Fruit fly (Drosophila melanogaster) whole organism, wandering third instar larva: ENCODE measurements around the gene rdx.

Experiments used
- Abd-B ChIP-seq: fragments of >200 bp; optimal IDR thresholded peaks from 2 replicates; lab custom pipeline; 2017; ENCODE audit warnings: missing biosample characterization, missing genetic modification characterization
- CG32264 ChIP-seq: fragments of 200-800 bp; sonication (Bioruptor generic); optimal IDR thresholded peaks from 2 replicates; lab custom pipeline; 2016; ENCODE audit warnings: missing biosample characterization, missing genetic modification characterization
- CG9705 ChIP-seq: fragments of 200-800 bp; sonication (Bioruptor generic); optimal IDR thresholded peaks from 2 replicates; lab custom pipeline; 2018; ENCODE audit warnings: missing biosample characterization, mild to moderate bottlenecking, missing genetic modification characterization
- CrebA ChIP-seq: fragments of 200-800 bp; sonication (Bioruptor generic); optimal IDR thresholded peaks from 2 replicates; lab custom pipeline; 2016; ENCODE audit warnings: missing biosample characterization, mild to moderate bottlenecking, missing genetic modification characterization, borderline replicate concordance
- Dfd ChIP-seq: fragments of >200 bp; optimal IDR thresholded peaks from 2 replicates; lab custom pipeline; 2017; ENCODE audit warnings: missing biosample characterization, missing genetic modification characterization
- Dif ChIP-seq: fragments of 200-275, 200-300 bp; sonication (Bioruptor generic); optimal IDR thresholded peaks from 2 replicates; lab custom pipeline; 2018; ENCODE audit warnings: missing biosample characterization, missing genetic modification characterization; ENCODE audit not compliant: partially characterized antibody
- HLH106 ChIP-seq: fragments of 200-800 bp; optimal IDR thresholded peaks from 3 replicates; lab custom pipeline; 2019; ENCODE audit warnings: missing biosample characterization, mild to moderate bottlenecking, missing genetic modification characterization, moderate library complexity
- Hnf4 ChIP-seq: fragments of 200-800 bp; sonication (Bioruptor generic); optimal IDR thresholded peaks from 2 replicates; lab custom pipeline; 2016; ENCODE audit warnings: missing biosample characterization, mild to moderate bottlenecking, missing genetic modification characterization
- Hr83 ChIP-seq: fragments of 200-300 bp; sonication (Bioruptor generic); optimal IDR thresholded peaks from 2 replicates; lab custom pipeline; 2016; ENCODE audit warnings: missing biosample characterization, mild to moderate bottlenecking, missing genetic modification characterization, moderate library complexity; ENCODE audit not compliant: poor library complexity, severe bottlenecking
- Jra ChIP-seq: sonication (Bioruptor generic); optimal IDR thresholded peaks from 2 replicates; lab custom pipeline; 2016; ENCODE audit warnings: missing biosample characterization, missing genetic modification characterization
- Mio ChIP-seq: sonication (Bioruptor generic); optimal IDR thresholded peaks from 2 replicates; lab custom pipeline; 2016; ENCODE audit warnings: missing biosample characterization, missing genetic modification characterization
- Myc ChIP-seq: fragments of >200 bp; optimal IDR thresholded peaks from 2 replicates; lab custom pipeline; 2017
- N ChIP-seq: fragments of >200 bp; optimal IDR thresholded peaks from 2 replicates; lab custom pipeline; 2018; ENCODE audit warnings: missing biosample characterization, missing external identifiers, missing genetic modification characterization
- OdsH ChIP-seq: fragments of 200-800 bp; sonication (Bioruptor generic); optimal IDR thresholded peaks from 2 replicates; lab custom pipeline; 2016; ENCODE audit warnings: missing biosample characterization, mild to moderate bottlenecking, missing genetic modification characterization
- Rel ChIP-seq, 2 experiments: fragments of 200-800 bp; sonication (Bioruptor generic) in 1 of 2; optimal IDR thresholded peaks; 2 replicates in 1 of 2; 3 replicates in 1 of 2; lab custom pipeline; 2016 to 2019; ENCODE audit warnings: mild to moderate bottlenecking in 2 of 2, missing biosample characterization in 2 of 2, missing genetic modification characterization in 2 of 2, moderate library complexity in 1 of 2
- Vsx2 ChIP-seq: fragments of 200-300, 225-300 bp; sonication (Bioruptor generic); optimal IDR thresholded peaks from 2 replicates; lab custom pipeline; 2018; ENCODE audit warnings: missing biosample characterization, missing genetic modification characterization; ENCODE audit not compliant: partially characterized antibody
- br ChIP-seq: fragments of 200-800 bp; sonication (Bioruptor generic); optimal IDR thresholded peaks from 2 replicates; lab custom pipeline; 2016; ENCODE audit warnings: missing biosample characterization, missing genetic modification characterization
- dl ChIP-seq, 2 experiments: fragments of 175-275, 200-275 bp in 1 of 2; fragments of 200-275 bp in 1 of 2; sonication (Bioruptor generic); optimal IDR thresholded peaks; lab custom pipeline; 2018; ENCODE audit warnings: mild to moderate bottlenecking in 2 of 2, missing biosample characterization in 2 of 2, missing genetic modification characterization in 2 of 2, moderate library complexity in 2 of 2; ENCODE audit not compliant: partially characterized antibody in 2 of 2, insufficient read depth in 1 of 2
- ey ChIP-seq: fragments of 200-800 bp; sonication (Bioruptor generic); optimal IDR thresholded peaks from 2 replicates; lab custom pipeline; 2016; ENCODE audit warnings: missing biosample characterization, missing genetic modification characterization
- foxo ChIP-seq, 2 experiments: fragments of 200-800 bp; sonication (Bioruptor generic); optimal IDR thresholded peaks; 2 replicates in 1 of 2; 3 replicates in 1 of 2; lab custom pipeline; 2016 to 2017; ENCODE audit warnings: missing biosample characterization in 2 of 2, missing genetic modification characterization in 2 of 2
- fru ChIP-seq: fragments of 200-800 bp; sonication (Bioruptor generic); optimal IDR thresholded peaks from 3 replicates; lab custom pipeline; 2016; ENCODE audit warnings: missing biosample characterization, mild to moderate bottlenecking, missing genetic modification characterization
- h ChIP-seq: fragments of 200-800 bp; sonication (Bioruptor generic); optimal IDR thresholded peaks from 3 replicates; lab custom pipeline; 2016; ENCODE audit warnings: missing biosample characterization, mild to moderate bottlenecking, missing genetic modification characterization
- jim ChIP-seq: fragments of 175-275, 200-325 bp; sonication (Bioruptor generic); optimal IDR thresholded peaks from 2 replicates; lab custom pipeline; 2016; ENCODE audit warnings: missing biosample characterization, mild to moderate bottlenecking, missing genetic modification characterization
- lola ChIP-seq: fragments of >200 bp; optimal IDR thresholded peaks from 2 replicates; lab custom pipeline; 2017; ENCODE audit warnings: missing biosample characterization, missing genetic modification characterization
- pan ChIP-seq: fragments of >200 bp; optimal IDR thresholded peaks from 2 replicates; lab custom pipeline; 2017
- psq ChIP-seq: fragments of 200-800 bp; sonication (Bioruptor generic); optimal IDR thresholded peaks from 3 replicates; lab custom pipeline; 2017; ENCODE audit warnings: missing biosample characterization, mild to moderate bottlenecking, missing genetic modification characterization, moderate library complexity
- rgr ChIP-seq: fragments of 200-800 bp; sonication (Bioruptor generic); optimal IDR thresholded peaks from 3 replicates; lab custom pipeline; 2016; ENCODE audit warnings: missing biosample characterization, mild to moderate bottlenecking, missing genetic modification characterization
- sage ChIP-seq: fragments of 200-800 bp; sonication (Bioruptor generic); optimal IDR thresholded peaks from 2 replicates; lab custom pipeline; 2016; ENCODE audit warnings: missing biosample characterization, mild to moderate bottlenecking, missing genetic modification characterization
- sv ChIP-seq: fragments of 200-800 bp; sonication (Bioruptor generic); optimal IDR thresholded peaks from 3 replicates; lab custom pipeline; 2016; ENCODE audit warnings: missing biosample characterization, missing genetic modification characterization
- tai ChIP-seq: sonication (Bioruptor generic); optimal IDR thresholded peaks from 2 replicates; lab custom pipeline; 2016; ENCODE audit warnings: missing biosample characterization, missing genetic modification characterization
- usp ChIP-seq: fragments of >200 bp; optimal IDR thresholded peaks from 2 replicates; lab custom pipeline; 2017; ENCODE audit warnings: missing biosample characterization, missing genetic modification characterization
- woc ChIP-seq: sonication (Bioruptor generic); optimal IDR thresholded peaks from 2 replicates; lab custom pipeline; 2016; ENCODE audit warnings: missing biosample characterization, mild to moderate bottlenecking, missing genetic modification characterization

Gene rdx

DNA sequence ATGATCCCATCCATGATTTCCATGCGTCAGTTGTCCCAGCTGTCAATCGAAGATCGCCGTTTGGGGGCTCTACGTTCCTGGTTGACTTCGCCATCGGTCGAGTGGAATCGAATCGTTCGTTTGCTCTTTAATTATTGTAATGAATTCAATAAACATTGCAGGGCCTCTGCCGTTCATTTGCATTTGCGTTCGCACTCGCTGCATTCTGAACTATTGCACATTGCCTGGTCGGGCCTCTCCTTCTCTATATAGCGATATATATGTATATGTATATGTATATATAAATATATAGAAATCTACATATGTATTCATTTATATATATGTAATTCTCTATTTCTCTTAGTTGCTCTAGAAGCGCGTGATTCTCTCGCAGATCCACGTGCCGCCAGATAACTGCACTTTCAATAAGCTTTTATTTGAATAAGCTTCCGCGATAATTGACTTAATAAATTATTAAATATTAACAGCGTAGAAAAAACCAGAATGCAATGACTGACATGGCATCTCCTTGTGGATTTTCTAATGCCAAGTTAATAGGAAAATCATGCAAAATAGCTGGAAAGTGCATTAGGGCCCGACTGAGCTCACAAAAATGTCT, 27.9 kb upstream of the rdx start:
- no peak for TF ChIP-seq Jra (GFP tag; lab: Kevin White, UChicago)
- no peak for TF ChIP-seq jim (GFP tag; lab: Kevin White, UChicago)
- no peak for TF ChIP-seq lola (GFP tag; lab: Kevin White, UChicago)
- no peak for TF ChIP-seq pan
- TF ChIP-seq OdsH (GFP tag; lab: Kevin White, UChicago), result no peak
- no peak for TF ChIP-seq Dif (GFP tag; lab: Kevin White, UChicago)
- TF ChIP-seq Vsx2 (GFP tag; lab: Kevin White, UChicago), result no peak
- TF ChIP-seq Myc (lab: Kevin White, UChicago), result no peak
- TF ChIP-seq br (GFP tag; lab: Kevin White, UChicago), result no peak
- TF ChIP-seq Hr83 (GFP tag; lab: Kevin White, UChicago), result no peak
- no peak for TF ChIP-seq Dfd (GFP tag; lab: Kevin White, UChicago)
- no peak for TF ChIP-seq tai (GFP tag; lab: Kevin White, UChicago)
- no peak for TF ChIP-seq rgr (GFP tag; lab: Kevin White, UChicago)
- TF ChIP-seq Abd-B (GFP tag; lab: Kevin White, UChicago), result no peak
- TF ChIP-seq sv (GFP tag; lab: Kevin White, UChicago), result no peak
- no peak for TF ChIP-seq dl (GFP tag; optimal IDR thresholded peaks at IDR 0.05; lab: Kevin White, UChicago; ENCODE audit: insufficient read depth in 1 of 2, partially characterized antibody in 2 of 2)

DNA sequence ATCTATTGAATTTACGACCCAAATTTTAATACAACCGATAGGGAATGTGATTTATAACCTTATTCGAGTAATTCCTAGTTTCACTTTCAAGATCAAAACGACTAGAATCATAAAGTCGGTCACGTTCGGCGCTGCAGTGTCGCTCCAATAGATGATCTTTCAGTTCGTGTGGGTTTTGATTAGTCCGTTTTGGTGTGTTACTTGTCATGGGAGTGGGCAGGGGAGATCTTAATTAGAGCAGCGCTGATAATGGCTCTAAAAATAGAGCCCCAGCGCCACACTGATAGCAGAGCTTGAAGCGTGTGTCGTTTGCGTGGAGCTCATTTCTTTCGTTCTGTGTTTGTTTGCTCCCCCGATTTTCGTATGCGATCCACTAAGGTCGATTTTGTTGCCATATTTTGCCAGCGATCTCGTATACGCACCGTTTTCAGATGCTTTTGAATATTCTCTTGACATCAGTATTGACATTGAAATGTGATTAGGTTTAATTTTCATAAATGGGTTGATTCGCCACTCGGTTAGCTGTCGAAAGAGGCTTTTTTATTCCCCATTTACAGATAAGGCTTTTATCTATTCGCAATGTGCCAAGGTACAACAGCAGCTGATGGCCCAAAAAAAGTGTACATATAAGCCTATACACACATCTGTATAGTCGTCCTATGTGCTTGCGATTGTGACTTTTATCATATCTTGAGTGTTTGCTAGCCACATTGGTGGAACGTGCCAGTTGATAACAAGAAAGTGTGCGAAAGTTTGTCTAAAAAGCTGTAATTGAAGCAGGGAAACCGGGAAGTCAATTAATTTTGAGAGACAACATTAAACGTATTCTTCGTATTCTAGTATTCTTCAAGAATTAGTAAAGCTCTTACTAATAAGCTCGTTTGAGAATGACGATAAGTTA, 26.9 kb upstream of the rdx start:
- TF ChIP-seq OdsH (GFP tag; lab: Kevin White, UChicago), result no peak
- TF ChIP-seq Dfd (GFP tag; lab: Kevin White, UChicago), result no peak
- no peak for TF ChIP-seq foxo (GFP tag; optimal IDR thresholded peaks at IDR 0.05; lab: Kevin White, UChicago)
- peak; percentile 24 for TF ChIP-seq Hnf4 (GFP tag; lab: Kevin White, UChicago)
- TF ChIP-seq psq (GFP tag; lab: Kevin White, UChicago), result no peak
- TF ChIP-seq CG32264, result no peak
- TF ChIP-seq h, result peak; percentile 53
- no peak for TF ChIP-seq N (GFP tag; lab: Kevin White, UChicago)
- no peak for TF ChIP-seq rgr (GFP tag; lab: Kevin White, UChicago)

DNA sequence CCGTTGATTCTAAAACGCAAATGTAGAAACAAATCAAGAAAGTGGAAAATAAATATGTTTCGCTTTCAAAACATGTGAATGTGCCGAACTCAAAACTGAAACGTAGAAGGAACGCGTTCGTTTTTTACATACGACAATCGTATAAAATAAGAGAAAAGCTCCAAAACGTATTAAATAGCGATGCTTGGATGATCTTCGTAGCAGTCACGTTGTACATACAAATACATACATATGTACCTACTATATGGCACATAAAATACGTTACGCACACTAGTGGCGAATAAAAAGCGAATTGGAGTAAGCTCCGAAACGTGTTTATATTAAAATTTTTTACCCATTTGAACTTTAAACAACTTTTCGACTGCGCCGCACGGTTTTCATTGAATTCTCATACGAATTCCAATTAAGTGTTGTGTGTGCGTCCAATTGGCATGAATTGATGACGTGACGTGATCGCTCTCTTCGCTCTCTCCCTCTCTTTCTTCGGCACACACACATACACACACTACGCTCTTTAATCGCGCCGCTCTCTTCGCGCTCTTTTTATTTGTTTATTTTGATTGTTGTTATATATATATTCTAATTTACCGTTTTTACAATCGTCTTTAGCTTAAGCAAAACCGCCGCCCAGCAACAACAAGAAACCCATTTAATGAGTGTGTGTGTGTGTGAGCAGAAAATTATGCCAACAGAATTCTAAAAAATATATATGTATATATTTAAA, 25.4 kb upstream of the rdx start:
- TF ChIP-seq Rel (GFP tag; optimal IDR thresholded peaks at IDR 0.05; lab: Kevin White, UChicago) (peak; percentile 65), Rel (tag; optimal IDR thresholded peaks at IDR 0.05; lab: Kevin White, UChicago) (no peak), Dif (GFP tag; lab: Kevin White, UChicago) (peak; percentile 84), foxo (GFP tag; optimal IDR thresholded peaks at IDR 0.05; lab: Kevin White, UChicago) (peak in 1 of 2 experiments; percentile 7), jim (GFP tag; lab: Kevin White, UChicago) (no peak), Dfd (GFP tag; lab: Kevin White, UChicago) (peak; percentile 3), Vsx2 (GFP tag; lab: Kevin White, UChicago) (peak; percentile 63), sage (GFP tag; lab: Kevin White, UChicago) (peak; percentile 81), dl (GFP tag; optimal IDR thresholded peaks at IDR 0.05; lab: Kevin White, UChicago; ENCODE audit: insufficient read depth in 1 of 2, partially characterized antibody in 2 of 2) (peak; percentile 52 to 60), CrebA (GFP tag; lab: Kevin White, UChicago) (peak; percentile 71), Hnf4 (GFP tag; lab: Kevin White, UChicago) (no peak)

DNA sequence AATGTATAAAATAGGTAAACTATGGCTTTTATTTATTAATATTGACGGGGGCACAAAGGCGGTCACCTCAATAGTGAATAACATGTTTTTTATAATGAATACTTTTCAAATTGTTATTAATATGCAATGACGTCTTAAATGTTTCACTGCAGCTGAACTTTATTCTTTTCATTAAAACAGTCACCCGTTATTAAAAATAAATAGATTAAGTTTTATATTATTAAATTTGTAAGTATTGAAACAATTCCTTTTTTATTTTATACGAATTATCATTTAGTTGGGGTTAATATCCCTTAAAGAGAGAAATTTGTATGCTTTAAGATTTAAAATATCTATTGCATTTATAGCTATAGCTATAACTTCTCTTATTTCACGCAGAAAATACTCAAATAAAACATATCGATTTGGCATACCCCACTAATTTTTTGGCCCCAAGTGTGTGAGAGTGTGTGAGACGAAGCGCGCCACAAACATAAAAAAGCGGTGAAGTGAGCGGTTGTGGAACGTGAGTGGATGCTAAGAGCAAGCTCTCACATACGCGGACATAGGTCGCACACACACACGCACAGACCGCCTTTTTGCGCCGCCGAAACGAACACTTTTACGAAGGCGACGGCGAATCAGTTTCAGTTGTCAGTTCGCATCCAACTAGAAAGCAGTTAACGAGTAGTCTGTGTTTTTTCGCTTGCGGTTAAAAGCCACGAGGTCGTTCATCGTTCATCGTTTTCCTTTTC, 24.6 kb upstream of the rdx start, which contains the start of gene foxo:
Gene foxo (plus strand): TSS at position 626 of the 734 bp plus-strand sequence.
- TF ChIP-seq tai (GFP tag; lab: Kevin White, UChicago) (no peak), HLH106 (tag; lab: Kevin White, UChicago) (peak; percentile 77), psq (GFP tag; lab: Kevin White, UChicago) (peak; percentile 69), fru (GFP tag; lab: Kevin White, UChicago) (peak; percentile 65), Mio (GFP tag; lab: Kevin White, UChicago) (peak; percentile 23), rgr (GFP tag; lab: Kevin White, UChicago) (peak; percentile 69), Hr83 (GFP tag; lab: Kevin White, UChicago) (peak; percentile 80), ey (GFP tag; lab: Kevin White, UChicago) (peak; percentile 39), Dif (GFP tag; lab: Kevin White, UChicago) (peak; percentile 83), woc (GFP tag; lab: Kevin White, UChicago) (peak; percentile 15), Jra (GFP tag; lab: Kevin White, UChicago) (peak; percentile 8), N (GFP tag; lab: Kevin White, UChicago) (no peak), h (peak; percentile 69), Abd-B (GFP tag; lab: Kevin White, UChicago) (no peak), usp (GFP tag; lab: Kevin White, UChicago) (no peak), Vsx2 (GFP tag; lab: Kevin White, UChicago) (peak; percentile 4), pan (no peak), Myc (lab: Kevin White, UChicago) (peak; percentile 18), CrebA (GFP tag; lab: Kevin White, UChicago) (peak; percentile 14), lola (GFP tag; lab: Kevin White, UChicago) (no peak), dl (GFP tag; optimal IDR thresholded peaks at IDR 0.05; lab: Kevin White, UChicago; ENCODE audit: insufficient read depth in 1 of 2, partially characterized antibody in 2 of 2) (peak in 1 of 2 experiments; percentile 78), CG9705 (GFP tag; lab: Kevin White, UChicago) (no peak), foxo (GFP tag; optimal IDR thresholded peaks at IDR 0.05; lab: Kevin White, UChicago) (peak; percentile 68 to 69), Dfd (GFP tag; lab: Kevin White, UChicago) (no peak), jim (GFP tag; lab: Kevin White, UChicago) (peak; percentile 66)
